Worm (Caenorhabditis elegans): ENCODE data around the gene C53C11.1.

DNA sequence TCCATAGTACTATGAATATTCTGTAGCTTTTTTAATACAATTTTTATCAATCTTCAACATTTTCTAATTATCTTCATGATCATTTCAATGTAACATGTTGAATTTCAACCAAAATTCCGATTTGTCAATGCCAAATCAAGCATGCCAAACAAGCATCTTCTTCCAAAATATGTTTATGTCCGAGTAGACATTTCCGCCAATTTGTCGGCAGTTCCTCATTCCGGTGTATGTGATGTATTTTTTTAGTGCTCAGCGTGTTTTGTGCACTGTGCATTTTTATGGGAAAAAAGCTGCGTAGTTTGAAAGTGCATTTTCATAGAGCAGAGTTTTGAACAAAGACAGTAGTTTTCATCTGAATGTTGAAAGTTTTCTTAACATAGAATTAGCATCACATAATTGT lies 8.8 kb downstream of the C53C11.1 start:
- TF ChIP-seq ceh-24 (tag; optimal IDR thresholded peaks at IDR 0.05) (no peak), eyg-1 (tag; optimal IDR thresholded peaks at IDR 0.05) (no peak), pros-1 (tag; optimal IDR thresholded peaks at IDR 0.05) (no peak), ceh-31 (tag; optimal IDR thresholded peaks at IDR 0.05) (no peak), hlh-30 (tag; optimal IDR thresholded peaks at IDR 0.05; ENCODE audit: insufficient read depth) (no peak), unc-55 (GFP tag; optimal IDR thresholded peaks at IDR 0.05) (no peak), pqm-1 (tag; optimal IDR thresholded peaks at IDR 0.05) (no peak), sox-2 (GFP tag; IDR thresholded peaks at IDR 0.05) (no peak), sdc-2 (tag; optimal IDR thresholded peaks at IDR 0.05) (no peak), unc-86 (tag; optimal IDR thresholded peaks at IDR 0.05) (no peak), nfya-1 (tag; optimal IDR thresholded peaks at IDR 0.05) (no peak)

Measured in whole organism, late embryonic.